Worm (Caenorhabditis elegans) whole organism, L4/young adult: ENCODE data around the gene ZK632.4.

ENCODE experiments used
- W03F9.2 ChIP-seq: fragments of 150-350 bp; optimal IDR thresholded peaks from 2 replicates; lab custom pipeline; 2014; ENCODE audit warnings: missing biosample characterization, missing genetic modification characterization
- dao-5 ChIP-seq: sonication (generic microtip); optimal IDR thresholded peaks from 2 replicates; lab custom pipeline; 2016; ENCODE audit warnings: missing genotype, missing genetic modification characterization, moderate library complexity, missing compliant biosample characterization
- him-1 ChIP-seq: sonication (generic microtip); optimal IDR thresholded peaks from 2 replicates; lab custom pipeline; 2016; ENCODE audit warnings: missing genotype, missing genetic modification reagents, missing genetic modification characterization, missing compliant biosample characterization

ce11 chrIII:9783133-9783590 lies 24.1 kb downstream of the ZK632.4 start:
- TF ChIP-seq him-1 (tag; lab: Kevin White, UChicago) (no peak), dao-5 (tag; lab: Kevin White, UChicago) (no peak), W03F9.2 (no peak)
